2 worm cellular contexts compared by ENCODE assay signal in the genomic region with DNA sequence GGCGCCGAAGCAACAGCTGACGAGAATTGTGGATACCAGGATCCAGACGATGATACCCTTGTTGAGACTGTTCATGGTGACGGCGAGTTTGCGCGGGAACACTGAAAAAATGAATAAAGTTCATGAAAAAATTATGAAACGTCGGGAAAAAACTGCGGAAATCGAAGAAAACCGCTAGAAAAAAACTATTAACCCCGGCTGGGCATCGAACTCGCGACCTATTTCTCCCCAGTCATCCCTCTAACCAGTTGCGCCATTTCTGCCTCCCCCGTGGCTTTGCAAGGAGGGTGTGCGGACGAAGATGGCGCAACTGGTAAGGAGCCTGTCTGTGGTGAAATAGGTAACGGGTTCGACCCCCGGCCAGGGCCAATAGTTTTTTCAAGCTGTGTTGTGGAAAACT.
TF ChIP-seq lines count a peak whose summit lies in the region.

A gene (minus strand): TSS at position 101 of the 400 bp plus-strand sequence.

TF ChIP-seq in whole organism, L4 larva, 104 proteins besides CTCF, POLR2A, EP300 and RAD21:
- TF ChIP-seq set-16 (GFP tag; IDR thresholded peaks at IDR 0.05; lab: Robert Waterston, UW) (peak; percentile 29; the same call in 1 of the 2 replicates), ces-1 (GFP tag; optimal IDR thresholded peaks at IDR 0.05; lab: Kevin White, UChicago) (no peak), hmg-1.1 (GFP tag; IDR thresholded peaks at IDR 0.05; lab: Robert Waterston, UW) (no peak), mes-2 (tag; optimal IDR thresholded peaks at IDR 0.05; lab: Kevin White, UChicago; ENCODE audit: poor library complexity, severe bottlenecking) (no peak)

TF ChIP-seq in whole organism, young adult, 124 proteins besides CTCF, POLR2A, EP300 and RAD21:
- TF ChIP-seq ZK185.1 (tag; optimal IDR thresholded peaks at IDR 0.05; lab: Kevin White, UChicago; ENCODE audit: poor library complexity, severe bottlenecking): no peak
- TF ChIP-seq dox-1 (GFP tag; IDR thresholded peaks at IDR 0.05; lab: Robert Waterston, UW): 0 out of 2 replicates have a peak, but pooled peaks have one; percentile 17
- no peak for TF ChIP-seq F49E8.2 (tag; optimal IDR thresholded peaks at IDR 0.05; lab: Kevin White, UChicago; ENCODE audit: insufficient read depth)
- TF ChIP-seq him-1 (tag; optimal IDR thresholded peaks at IDR 0.05; lab: Kevin White, UChicago): no peak
- TF ChIP-seq F37B4.10 (GFP tag; IDR thresholded peaks at IDR 0.05; lab: Robert Waterston, UW): no peak
- TF ChIP-seq lin-54 (GFP tag; optimal IDR thresholded peaks at IDR 0.05; lab: Kevin White, UChicago): no peak
- peak; percentile 48; the same call in 1 of the 2 replicates for TF ChIP-seq zfh-2 (GFP tag; conservative IDR thresholded peaks at IDR 0.05; lab: Robert Waterston, UW)
